Worm (Caenorhabditis elegans): ENCODE data around the gene atat-2.

atat-2 gene

ce11 chrX:5852113-5852512 lies 3.2 kb downstream of the atat-2 start:
- peak in 1 of 2 experiments; percentile 94 for TF ChIP-seq unc-62 (GFP tag; optimal IDR thresholded peaks at IDR 0.05 in 1 of 2)
- no peak for TF ChIP-seq unc-62 (tag; optimal IDR thresholded peaks at IDR 0.05)
- TF ChIP-seq duxl-1 (tag; optimal IDR thresholded peaks at IDR 0.05; ENCODE audit: poor library complexity), result peak; percentile 53
- no peak for TF ChIP-seq ztf-11 (tag; optimal IDR thresholded peaks at IDR 0.05)

- TF ChIP-seq madf-9 (GFP tag; conservative IDR thresholded peaks at IDR 0.05), result no peak
- no peak for TF ChIP-seq zag-1 (tag; optimal IDR thresholded peaks at IDR 0.05)
- no peak for TF ChIP-seq F49E8.2 (tag; optimal IDR thresholded peaks at IDR 0.05; ENCODE audit: borderline replicate concordance)
- no peak for TF ChIP-seq aha-1 (tag)
- TF ChIP-seq ceh-20 (GFP tag; IDR thresholded peaks at IDR 0.05), result no peak
- TF ChIP-seq hmg-1.1 (GFP tag; IDR thresholded peaks at IDR 0.05), result no peak
- no peak for TF ChIP-seq aly-2 (tag; optimal IDR thresholded peaks at IDR 0.05)
- TF ChIP-seq attf-4 (tag; optimal IDR thresholded peaks at IDR 0.05), result no peak
- TF ChIP-seq ZK546.5 (tag; optimal IDR thresholded peaks at IDR 0.05), result no peak
- TF ChIP-seq ceh-28 (tag; optimal IDR thresholded peaks at IDR 0.05), result no peak
Observed at ce11 chrX:5854163-5854451, 5.2 kb downstream of the atat-2 start, which contains the start of gene hog-1. Gene hog-1, minus strand, starts transcription at chrX:5854263.

- TF ChIP-seq unc-62 (GFP tag; optimal IDR thresholded peaks at IDR 0.05 in 1 of 2), result peak in 1 of 2 experiments; percentile 57
- no peak for TF ChIP-seq unc-62 (tag; optimal IDR thresholded peaks at IDR 0.05)
- no peak for TF ChIP-seq mep-1 (tag; optimal IDR thresholded peaks at IDR 0.05)
- TF ChIP-seq nhr-77 (tag; optimal IDR thresholded peaks at IDR 0.05), result no peak
- TF ChIP-seq dve-1 (tag; optimal IDR thresholded peaks at IDR 0.05; ENCODE audit: insufficient read depth), result no peak
- TF ChIP-seq lin-1 (GFP tag; IDR thresholded peaks at IDR 0.05), result no peak
- TF ChIP-seq dmd-9 (GFP tag; IDR thresholded peaks at IDR 0.05), result no peak
- TF ChIP-seq mxl-2 (GFP tag; conservative IDR thresholded peaks at IDR 0.05), result no peak
- TF ChIP-seq ceh-20 (GFP tag; IDR thresholded peaks at IDR 0.05), result no peak
- no peak for TF ChIP-seq jun-1 (tag; optimal IDR thresholded peaks at IDR 0.05)
- TF ChIP-seq egl-27 (tag; optimal IDR thresholded peaks at IDR 0.05), result no peak
- TF ChIP-seq hlh-11 (tag; optimal IDR thresholded peaks at IDR 0.05), result no peak
- TF ChIP-seq D1046.2 (GFP tag; IDR thresholded peaks at IDR 0.05), result no peak
- TF ChIP-seq mxl-3 (GFP tag; optimal IDR thresholded peaks at IDR 0.05), result peak; percentile 4
- TF ChIP-seq nhr-237 (tag; optimal IDR thresholded peaks at IDR 0.05), result no peak
- TF ChIP-seq tra-1 (GFP tag; IDR thresholded peaks at IDR 0.05), result no peak
- TF ChIP-seq lim-7 (GFP tag; IDR thresholded peaks at IDR 0.05), result no peak
Observed at ce11 chrX:5854452-5855234, 5.7 kb downstream of the atat-2 start.

ce11 chrX:5859161-5859560 lies 10.3 kb downstream of the atat-2 start:
- TF ChIP-seq dmd-9 (GFP tag; IDR thresholded peaks at IDR 0.05), result no peak
- no peak for TF ChIP-seq daf-8 (GFP tag; IDR thresholded peaks at IDR 0.05)
- peak; percentile 51 for TF ChIP-seq fkh-10 (GFP tag; optimal IDR thresholded peaks at IDR 0.05)

- TF ChIP-seq nhr-10 (tag; optimal IDR thresholded peaks at IDR 0.05), result no peak
- TF ChIP-seq zfp-3 (GFP tag; conservative IDR thresholded peaks at IDR 0.05), result no peak
- TF ChIP-seq T26A8.4 (GFP tag; IDR thresholded peaks at IDR 0.05), result no peak
- TF ChIP-seq saeg-2 (GFP tag; IDR thresholded peaks at IDR 0.05), result no peak
- TF ChIP-seq nhr-41 (GFP tag; IDR thresholded peaks at IDR 0.05), result no peak
- TF ChIP-seq ceh-20 (GFP tag; IDR thresholded peaks at IDR 0.05), result no peak
Observed at ce11 chrX:5862408-5862807, 13.5 kb downstream of the atat-2 start, which contains the start of gene ctbp-1. Gene ctbp-1, plus strand, starts transcription at chrX:5862708.
